Fruit fly (Drosophila melanogaster) whole organism, wandering third instar larva: ENCODE measurements around the gene Egfrap.

ENCODE experiments used
- Abd-B ChIP-seq: fragments of >200 bp; optimal IDR thresholded peaks from 2 replicates; lab custom pipeline; 2017; ENCODE audit warnings: missing biosample characterization, missing genetic modification characterization
- CG32264 ChIP-seq: fragments of 200-800 bp; sonication (Bioruptor generic); optimal IDR thresholded peaks from 2 replicates; lab custom pipeline; 2016; ENCODE audit warnings: missing biosample characterization, missing genetic modification characterization
- Dfd ChIP-seq: fragments of >200 bp; optimal IDR thresholded peaks from 2 replicates; lab custom pipeline; 2017; ENCODE audit warnings: missing biosample characterization, missing genetic modification characterization
- Dif ChIP-seq: fragments of 200-275, 200-300 bp; sonication (Bioruptor generic); optimal IDR thresholded peaks from 2 replicates; lab custom pipeline; 2018; ENCODE audit warnings: missing biosample characterization, missing genetic modification characterization; ENCODE audit not compliant: partially characterized antibody
- Hnf4 ChIP-seq: fragments of 200-800 bp; sonication (Bioruptor generic); optimal IDR thresholded peaks from 2 replicates; lab custom pipeline; 2016; ENCODE audit warnings: missing biosample characterization, mild to moderate bottlenecking, missing genetic modification characterization
- Hr78 ChIP-seq: fragments of >200 bp; optimal IDR thresholded peaks from 2 replicates; lab custom pipeline; 2017; ENCODE audit warnings: missing biosample characterization, missing genetic modification characterization
- Hr83 ChIP-seq: fragments of 200-300 bp; sonication (Bioruptor generic); optimal IDR thresholded peaks from 2 replicates; lab custom pipeline; 2016; ENCODE audit warnings: missing biosample characterization, mild to moderate bottlenecking, missing genetic modification characterization, moderate library complexity; ENCODE audit not compliant: poor library complexity, severe bottlenecking
- Jra ChIP-seq: sonication (Bioruptor generic); optimal IDR thresholded peaks from 2 replicates; lab custom pipeline; 2016; ENCODE audit warnings: missing biosample characterization, missing genetic modification characterization
- Mio ChIP-seq: sonication (Bioruptor generic); optimal IDR thresholded peaks from 2 replicates; lab custom pipeline; 2016; ENCODE audit warnings: missing biosample characterization, missing genetic modification characterization
- Myc ChIP-seq: fragments of >200 bp; optimal IDR thresholded peaks from 2 replicates; lab custom pipeline; 2017
- OdsH ChIP-seq: fragments of 200-800 bp; sonication (Bioruptor generic); optimal IDR thresholded peaks from 2 replicates; lab custom pipeline; 2016; ENCODE audit warnings: missing biosample characterization, mild to moderate bottlenecking, missing genetic modification characterization
- Rel ChIP-seq, 2 experiments: fragments of 200-800 bp; sonication (Bioruptor generic) in 1 of 2; optimal IDR thresholded peaks; 2 replicates in 1 of 2; 3 replicates in 1 of 2; lab custom pipeline; 2016 to 2019; ENCODE audit warnings: mild to moderate bottlenecking in 2 of 2, missing biosample characterization in 2 of 2, missing genetic modification characterization in 2 of 2, moderate library complexity in 1 of 2
- Vsx2 ChIP-seq: fragments of 200-300, 225-300 bp; sonication (Bioruptor generic); optimal IDR thresholded peaks from 2 replicates; lab custom pipeline; 2018; ENCODE audit warnings: missing biosample characterization, missing genetic modification characterization; ENCODE audit not compliant: partially characterized antibody
- brk ChIP-seq: fragments of 200-800 bp; sonication (Bioruptor generic); optimal IDR thresholded peaks from 2 replicates; lab custom pipeline; 2016; ENCODE audit warnings: missing biosample characterization, mild to moderate bottlenecking, missing genetic modification characterization
- dl ChIP-seq, 2 experiments: fragments of 175-275, 200-275 bp in 1 of 2; fragments of 200-275 bp in 1 of 2; sonication (Bioruptor generic); optimal IDR thresholded peaks; lab custom pipeline; 2018; ENCODE audit warnings: mild to moderate bottlenecking in 2 of 2, missing biosample characterization in 2 of 2, missing genetic modification characterization in 2 of 2, moderate library complexity in 2 of 2; ENCODE audit not compliant: partially characterized antibody in 2 of 2, insufficient read depth in 1 of 2
- dmrt93B ChIP-seq: fragments of 200-800 bp; sonication (Bioruptor generic); optimal IDR thresholded peaks from 2 replicates; lab custom pipeline; 2018; ENCODE audit warnings: missing biosample characterization, mild to moderate bottlenecking, missing genetic modification characterization
- dsf ChIP-seq: sonication (Bioruptor generic); optimal IDR thresholded peaks from 2 replicates; lab custom pipeline; 2016; ENCODE audit warnings: missing biosample characterization, missing genetic modification characterization, borderline replicate concordance
- ey ChIP-seq: fragments of 200-800 bp; sonication (Bioruptor generic); optimal IDR thresholded peaks from 2 replicates; lab custom pipeline; 2016; ENCODE audit warnings: missing biosample characterization, missing genetic modification characterization
- foxo ChIP-seq, 2 experiments: fragments of 200-800 bp; sonication (Bioruptor generic); optimal IDR thresholded peaks; 2 replicates in 1 of 2; 3 replicates in 1 of 2; lab custom pipeline; 2016 to 2017; ENCODE audit warnings: missing biosample characterization in 2 of 2, missing genetic modification characterization in 2 of 2
- h ChIP-seq: fragments of 200-800 bp; sonication (Bioruptor generic); optimal IDR thresholded peaks from 3 replicates; lab custom pipeline; 2016; ENCODE audit warnings: missing biosample characterization, mild to moderate bottlenecking, missing genetic modification characterization
- jim ChIP-seq: fragments of 175-275, 200-325 bp; sonication (Bioruptor generic); optimal IDR thresholded peaks from 2 replicates; lab custom pipeline; 2016; ENCODE audit warnings: missing biosample characterization, mild to moderate bottlenecking, missing genetic modification characterization
- lola ChIP-seq: fragments of >200 bp; optimal IDR thresholded peaks from 2 replicates; lab custom pipeline; 2017; ENCODE audit warnings: missing biosample characterization, missing genetic modification characterization
- pan ChIP-seq: fragments of >200 bp; optimal IDR thresholded peaks from 2 replicates; lab custom pipeline; 2017
- psq ChIP-seq: fragments of 200-800 bp; sonication (Bioruptor generic); optimal IDR thresholded peaks from 3 replicates; lab custom pipeline; 2017; ENCODE audit warnings: missing biosample characterization, mild to moderate bottlenecking, missing genetic modification characterization, moderate library complexity
- rgr ChIP-seq: fragments of 200-800 bp; sonication (Bioruptor generic); optimal IDR thresholded peaks from 3 replicates; lab custom pipeline; 2016; ENCODE audit warnings: missing biosample characterization, mild to moderate bottlenecking, missing genetic modification characterization
- tai ChIP-seq: sonication (Bioruptor generic); optimal IDR thresholded peaks from 2 replicates; lab custom pipeline; 2016; ENCODE audit warnings: missing biosample characterization, missing genetic modification characterization
- usp ChIP-seq: fragments of >200 bp; optimal IDR thresholded peaks from 2 replicates; lab custom pipeline; 2017; ENCODE audit warnings: missing biosample characterization, missing genetic modification characterization
- woc ChIP-seq: sonication (Bioruptor generic); optimal IDR thresholded peaks from 2 replicates; lab custom pipeline; 2016; ENCODE audit warnings: missing biosample characterization, mild to moderate bottlenecking, missing genetic modification characterization

Egfrap gene

dm6 chr3L:5893063-5893462 lies 57.4 kb downstream of the Egfrap start:
- TF ChIP-seq Abd-B (no peak), tai (GFP tag; lab: Kevin White, UChicago) (no peak), psq (GFP tag; lab: Kevin White, UChicago) (no peak), brk (GFP tag; lab: Kevin White, UChicago) (no peak), dl (GFP tag; optimal IDR thresholded peaks at IDR 0.05; lab: Kevin White, UChicago; ENCODE audit: insufficient read depth in 1 of 2, partially characterized antibody in 2 of 2) (no peak), dmrt93B (GFP tag; lab: Kevin White, UChicago) (no peak), rgr (GFP tag; lab: Kevin White, UChicago) (no peak), OdsH (no peak)

DNA sequence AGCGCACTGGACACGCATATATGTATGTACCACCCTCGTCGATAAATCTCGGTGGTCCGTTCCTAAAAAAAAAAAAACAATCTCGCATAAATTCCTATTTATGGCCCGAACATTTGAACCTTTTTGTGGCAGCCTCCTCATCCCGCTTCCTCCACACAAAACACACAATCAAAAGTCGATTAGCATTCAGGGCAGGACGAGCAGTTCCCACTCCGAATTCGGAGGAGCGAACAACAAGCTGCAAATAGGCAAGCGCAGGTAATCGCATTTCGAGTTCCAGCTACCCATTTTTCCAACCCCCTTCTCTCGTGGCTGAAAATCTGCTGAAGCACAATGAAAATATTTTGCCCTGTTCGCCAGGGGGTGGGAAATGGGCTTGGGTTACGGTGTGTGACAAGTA lies 58.6 kb downstream of the Egfrap start:
- TF ChIP-seq rgr (GFP tag; lab: Kevin White, UChicago), result no peak
- TF ChIP-seq pan (lab: Kevin White, UChicago), result no peak
- no peak for TF ChIP-seq Jra (GFP tag; lab: Kevin White, UChicago)
- no peak for TF ChIP-seq lola
- no peak for TF ChIP-seq Mio
- no peak for TF ChIP-seq psq (GFP tag; lab: Kevin White, UChicago)
- TF ChIP-seq Hr78 (GFP tag; lab: Kevin White, UChicago), result no peak
- no peak for TF ChIP-seq tai (GFP tag; lab: Kevin White, UChicago)
- no peak for TF ChIP-seq Dfd
- TF ChIP-seq dmrt93B (GFP tag; lab: Kevin White, UChicago), result no peak
- TF ChIP-seq Rel (GFP tag; optimal IDR thresholded peaks at IDR 0.05; lab: Kevin White, UChicago), result no peak
- TF ChIP-seq Rel (tag; optimal IDR thresholded peaks at IDR 0.05; lab: Kevin White, UChicago), result no peak
- TF ChIP-seq Hnf4, result no peak
- TF ChIP-seq woc (GFP tag; lab: Kevin White, UChicago), result no peak
- TF ChIP-seq ey (GFP tag; lab: Kevin White, UChicago), result no peak
- no peak for TF ChIP-seq dl (GFP tag; optimal IDR thresholded peaks at IDR 0.05; lab: Kevin White, UChicago; ENCODE audit: insufficient read depth in 1 of 2, partially characterized antibody in 2 of 2)
- no peak for TF ChIP-seq usp
- no peak for TF ChIP-seq OdsH

dm6 chr3L:5891114-5891513 lies 59.3 kb downstream of the Egfrap start:
- TF ChIP-seq Mio (no peak), Dif (GFP tag; lab: Kevin White, UChicago) (no peak), jim (no peak), Vsx2 (GFP tag; lab: Kevin White, UChicago) (no peak), psq (GFP tag; lab: Kevin White, UChicago) (no peak), h (no peak), dsf (no peak), CG32264 (no peak), Dfd (no peak), usp (no peak)
- TF ChIP-seq, all 38 proteins: peak for 0

DNA sequence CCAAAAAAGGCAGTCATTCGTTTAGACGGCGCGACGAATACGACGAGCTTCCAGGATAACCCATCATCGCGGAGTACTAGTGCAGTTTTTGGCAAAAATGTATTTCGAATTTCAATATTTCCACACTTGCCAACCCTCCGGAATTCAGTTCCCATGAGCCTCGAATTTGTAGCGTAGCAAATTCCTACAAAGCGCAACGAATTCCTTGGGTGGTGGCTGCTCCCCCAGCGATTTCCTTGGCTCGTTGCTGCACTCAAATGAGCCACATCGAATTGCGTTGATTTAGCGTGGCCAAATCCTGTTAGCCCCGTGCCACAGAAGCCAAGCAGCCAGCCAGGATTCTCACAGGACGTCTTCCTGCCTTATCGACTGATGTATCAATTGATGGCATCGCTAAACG lies 65.7 kb downstream of the Egfrap start:
- TF ChIP-seq Hr78 (GFP tag; lab: Kevin White, UChicago) (no peak), Jra (GFP tag; lab: Kevin White, UChicago) (no peak), Vsx2 (GFP tag; lab: Kevin White, UChicago) (no peak), Myc (lab: Kevin White, UChicago) (no peak), h (no peak), Rel (GFP tag; optimal IDR thresholded peaks at IDR 0.05; lab: Kevin White, UChicago) (no peak), Rel (tag; optimal IDR thresholded peaks at IDR 0.05; lab: Kevin White, UChicago) (no peak), Hr83 (GFP tag; lab: Kevin White, UChicago) (no peak), foxo (GFP tag; optimal IDR thresholded peaks at IDR 0.05; lab: Kevin White, UChicago) (no peak), lola (no peak)
